Fruit fly (Drosophila melanogaster) Kc167 (cell line): ENCODE results near the gene CG15283.

Experiments
- Myc ChIP-seq: fragments of >200 bp; optimal IDR thresholded peaks from 2 replicates; lab custom pipeline; 2017; ENCODE audit warnings: missing external identifiers
- h ChIP-seq: fragments of >200 bp; optimal IDR thresholded peaks from 3 replicates; lab custom pipeline; 2018; ENCODE audit warnings: missing external identifiers
- psq ChIP-seq: fragments of >200 bp; optimal IDR thresholded peaks from 2 replicates; lab custom pipeline; 2017; ENCODE audit warnings: missing external identifiers
- ttk ChIP-seq: sonication (Bioruptor generic); optimal IDR thresholded peaks from 2 replicates; lab custom pipeline; 2017; ENCODE audit warnings: missing external identifiers

- TF ChIP-seq psq (no peak), h (lab: Kevin White, UChicago) (no peak), ttk (lab: Kevin White, UChicago) (no peak), Myc (lab: Kevin White, UChicago) (no peak)
Measured at dm6 chr2L:14448784-14449183, 1.9 kb downstream of the CG15283 start.
